Worm (Caenorhabditis elegans) whole organism, L3 larva: ENCODE results near the gene mip-1.

Source experiments
- R02D3.7 ChIP-seq: fragments of 150-350 bp; optimal IDR thresholded peaks from 2 replicates; lab custom pipeline; 2014; ENCODE audit warnings: missing biosample characterization, missing genetic modification characterization
- ZK546.5 ChIP-seq: sonication (generic microtip); optimal IDR thresholded peaks from 2 replicates; lab custom pipeline; 2017; ENCODE audit warnings: missing biosample characterization, missing genetic modification characterization
- aly-2 ChIP-seq: fragments of 150-350 bp; optimal IDR thresholded peaks from 2 replicates; lab custom pipeline; 2014; ENCODE audit warnings: missing biosample characterization, missing genetic modification characterization
- ama-1 ChIP-seq: fragments of 150-350 bp; optimal IDR thresholded peaks from 2 replicates; lab custom pipeline; 2018
- ceh-16 ChIP-seq: sonication (generic microtip); optimal IDR thresholded peaks from 2 replicates; lab custom pipeline; 2017; ENCODE audit warnings: missing biosample characterization, missing genetic modification characterization
- ceh-28 ChIP-seq: fragments of 150-350 bp; optimal IDR thresholded peaks from 2 replicates; lab custom pipeline; 2014; ENCODE audit warnings: missing biosample characterization, missing genetic modification reagents, missing genetic modification characterization
- ceh-82 ChIP-seq: fragments of 150-350 bp; optimal IDR thresholded peaks from 2 replicates; lab custom pipeline; 2014; ENCODE audit warnings: missing biosample characterization, missing genetic modification characterization
- ceh-9 ChIP-seq: sonication (generic microtip); optimal IDR thresholded peaks from 2 replicates; lab custom pipeline; 2018; ENCODE audit warnings: missing biosample characterization, missing genetic modification characterization
- daf-12 ChIP-seq: fragments of 150-350 bp; optimal IDR thresholded peaks from 2 replicates; lab custom pipeline; 2014; ENCODE audit warnings: missing biosample characterization, missing genetic modification reagents, missing genetic modification characterization
- egl-27 ChIP-seq: sonication (generic microtip); optimal IDR thresholded peaks from 4 replicates; lab custom pipeline; 2017; ENCODE audit warnings: missing biosample characterization, missing genetic modification reagents, missing genetic modification characterization
- egl-5 ChIP-seq: fragments of 150-350 bp; optimal IDR thresholded peaks from 2 replicates; lab custom pipeline; 2017; ENCODE audit warnings: missing biosample characterization, missing genetic modification reagents, missing genetic modification characterization, inconsistent platforms
- elt-1 ChIP-seq: fragments of 150-350 bp; optimal IDR thresholded peaks from 2 replicates; lab custom pipeline; 2014; ENCODE audit warnings: missing biosample characterization, missing genetic modification characterization
- elt-2 ChIP-seq: sonication (generic microtip); optimal IDR thresholded peaks from 2 replicates; lab custom pipeline; 2016; ENCODE audit warnings: missing genetic modification reagents, mild to moderate bottlenecking, missing genetic modification characterization, missing compliant biosample characterization
- elt-3 ChIP-seq, 3 experiments: fragments of 150-350 bp in 1 of 3; sonication (generic microtip) in 2 of 3; optimal IDR thresholded peaks; 2 replicates in 2 of 3; 4 replicates in 1 of 3; lab custom pipeline; 2014 to 2017; ENCODE audit warnings: missing biosample characterization in 3 of 3, missing genetic modification characterization in 3 of 3
- eor-1 ChIP-seq, 2 experiments: fragments of 150-350 bp; optimal IDR thresholded peaks; 2 replicates each; lab custom pipeline; 2014 to 2018; ENCODE audit warnings: missing biosample characterization in 2 of 2, missing genetic modification characterization in 2 of 2
- fkh-10 ChIP-seq: sonication (generic microtip); optimal IDR thresholded peaks from 2 replicates; lab custom pipeline; 2017; ENCODE audit warnings: missing biosample characterization, missing genetic modification reagents, missing genetic modification characterization
- fkh-2 ChIP-seq: fragments of 150-350 bp; optimal IDR thresholded peaks from 2 replicates; lab custom pipeline; 2014; ENCODE audit warnings: missing biosample characterization, missing genetic modification reagents, missing genetic modification characterization
- fos-1 ChIP-seq: fragments of 150-350 bp; optimal IDR thresholded peaks from 2 replicates; lab custom pipeline; 2014; ENCODE audit warnings: missing biosample characterization, missing genetic modification characterization
- hmg-11 ChIP-seq: sonication (generic microtip); optimal IDR thresholded peaks from 2 replicates; lab custom pipeline; 2016; ENCODE audit warnings: missing genetic modification characterization, missing compliant biosample characterization
- jun-1 ChIP-seq: fragments of 150-350 bp; optimal IDR thresholded peaks from 2 replicates; lab custom pipeline; 2014; ENCODE audit warnings: missing biosample characterization, missing genetic modification reagents, missing genetic modification characterization
- lin-15B ChIP-seq: fragments of 150-350 bp; optimal IDR thresholded peaks from 2 replicates; lab custom pipeline; 2014; ENCODE audit warnings: missing biosample characterization, missing genetic modification characterization
- lin-39 ChIP-seq: fragments of 150-350 bp; optimal IDR thresholded peaks from 2 replicates; lab custom pipeline; 2018; ENCODE audit warnings: missing biosample characterization, missing genetic modification reagents, missing genetic modification characterization
- lsy-12 ChIP-seq: sonication (generic microtip); optimal IDR thresholded peaks from 2 replicates; lab custom pipeline; 2016; ENCODE audit warnings: mild to moderate bottlenecking, missing genetic modification characterization, missing compliant biosample characterization
- mdl-1 ChIP-seq: fragments of 150-350 bp; optimal IDR thresholded peaks from 2 replicates; lab custom pipeline; 2014; ENCODE audit warnings: missing biosample characterization, missing genetic modification characterization
- mml-1 ChIP-seq: fragments of 150-350 bp; sonication (generic microtip); optimal IDR thresholded peaks from 3 replicates; lab custom pipeline; 2014; ENCODE audit warnings: missing biosample characterization, missing genetic modification characterization
- nfya-1 ChIP-seq: sonication (generic microtip); optimal IDR thresholded peaks from 2 replicates; lab custom pipeline; 2017; ENCODE audit warnings: missing genetic modification characterization, mild to moderate bottlenecking, missing compliant biosample characterization, antibody characterized with exemption, moderate library complexity; ENCODE audit not compliant: insufficient read depth
- nhr-11 ChIP-seq: fragments of 150-350 bp; optimal IDR thresholded peaks from 2 replicates; lab custom pipeline; 2014; ENCODE audit warnings: missing biosample characterization, missing genetic modification characterization
- nhr-12 ChIP-seq: fragments of 150-350 bp; optimal IDR thresholded peaks from 2 replicates; lab custom pipeline; 2014; ENCODE audit warnings: missing biosample characterization, missing genetic modification characterization
- nhr-23 ChIP-seq: fragments of 150-350 bp; optimal IDR thresholded peaks from 2 replicates; lab custom pipeline; 2014; ENCODE audit warnings: missing biosample characterization, missing genetic modification reagents, missing genetic modification characterization
- nhr-237 ChIP-seq: fragments of 150-350 bp; optimal IDR thresholded peaks from 2 replicates; lab custom pipeline; 2014; ENCODE audit warnings: missing biosample characterization, missing genetic modification characterization
- nhr-25 ChIP-seq: sonication (generic microtip); optimal IDR thresholded peaks from 2 replicates; lab custom pipeline; 2017; ENCODE audit warnings: missing biosample characterization, missing genetic modification characterization
- nhr-28 ChIP-seq: fragments of 150-350 bp; optimal IDR thresholded peaks from 2 replicates; lab custom pipeline; 2014; ENCODE audit warnings: missing biosample characterization, missing genetic modification characterization
- nhr-43 ChIP-seq: sonication (generic microtip); optimal IDR thresholded peaks from 2 replicates; lab custom pipeline; 2016; ENCODE audit warnings: mild to moderate bottlenecking, missing genetic modification characterization, missing compliant biosample characterization; ENCODE audit not compliant: poor library complexity, severe bottlenecking
- nhr-67 ChIP-seq: fragments of 150-350 bp; optimal IDR thresholded peaks from 2 replicates; lab custom pipeline; 2014; ENCODE audit warnings: missing biosample characterization, missing genetic modification characterization
- nhr-76 ChIP-seq: fragments of 150-350 bp; sonication (generic microtip); optimal IDR thresholded peaks from 5 replicates; lab custom pipeline; 2014; ENCODE audit warnings: missing biosample characterization, missing genetic modification characterization
- nhr-77 ChIP-seq: fragments of 150-350 bp; optimal IDR thresholded peaks from 2 replicates; lab custom pipeline; 2014; ENCODE audit warnings: missing biosample characterization, missing genetic modification characterization
- pha-4 ChIP-seq: fragments of 150-350 bp; optimal IDR thresholded peaks from 2 replicates; lab custom pipeline; 2014; ENCODE audit warnings: missing biosample characterization, missing genetic modification reagents, missing genetic modification characterization
- pqm-1 ChIP-seq: fragments of 150-350 bp; optimal IDR thresholded peaks from 2 replicates; lab custom pipeline; 2017; ENCODE audit warnings: missing biosample characterization, missing genetic modification characterization, inconsistent platforms
- sea-2 ChIP-seq: fragments of 150-350 bp; sonication (generic microtip); optimal IDR thresholded peaks from 4 replicates; lab custom pipeline; 2014; ENCODE audit warnings: missing biosample characterization, missing genetic modification reagents, missing genetic modification characterization
- skn-1 ChIP-seq: fragments of 150-350 bp; optimal IDR thresholded peaks from 2 replicates; lab custom pipeline; 2014; ENCODE audit warnings: missing biosample characterization, missing genetic modification characterization
- snpc-4 ChIP-seq: fragments of 150-350 bp; optimal IDR thresholded peaks from 2 replicates; lab custom pipeline; 2014; ENCODE audit warnings: missing biosample characterization, missing genetic modification characterization
- tbx-2 ChIP-seq: sonication (generic microtip); optimal IDR thresholded peaks from 2 replicates; lab custom pipeline; 2016; ENCODE audit warnings: mild to moderate bottlenecking, missing genetic modification characterization, missing compliant biosample characterization
- unc-39 ChIP-seq: sonication (generic microtip); optimal IDR thresholded peaks from 4 replicates; lab custom pipeline; 2017; ENCODE audit warnings: missing biosample characterization, missing genetic modification characterization
- unc-62 ChIP-seq: fragments of 150-350 bp; sonication (generic microtip); optimal IDR thresholded peaks from 4 replicates; lab custom pipeline; 2014; ENCODE audit warnings: missing biosample characterization, missing genetic modification reagents, missing genetic modification characterization
- zag-1 ChIP-seq: fragments of 150-350 bp; optimal IDR thresholded peaks from 2 replicates; lab custom pipeline; 2014; ENCODE audit warnings: missing biosample characterization, missing genetic modification characterization
- ztf-11 ChIP-seq: fragments of 150-350 bp; optimal IDR thresholded peaks from 2 replicates; lab custom pipeline; 2014; ENCODE audit warnings: missing biosample characterization, missing genetic modification characterization
- ztf-4 ChIP-seq: fragments of 150-350 bp; optimal IDR thresholded peaks from 2 replicates; lab custom pipeline; 2014; ENCODE audit warnings: missing biosample characterization, missing genetic modification characterization

Gene mip-1

ce11 chrIII:4754001-4754561 is 38.8 kb upstream of the mip-1 start, which contains the start of the genes rps-0 and rbg-3:
Gene rps-0 (minus strand): TSS chrIII:4754051.
Gene rbg-3 (plus strand): TSS chrIII:4754424.
- peak; percentile 92 for TF ChIP-seq nhr-25 (tag; lab: Kevin White, UChicago)
- no peak for TF ChIP-seq eor-1 (tag; optimal IDR thresholded peaks at IDR 0.05; lab: Kevin White, UChicago)
- TF ChIP-seq nhr-12 = no peak
- no peak for TF ChIP-seq mml-1 (tag; lab: Kevin White, UChicago)
- no peak for TF ChIP-seq ceh-82 (tag; lab: Kevin White, UChicago)
- no peak for TF ChIP-seq nhr-237 (tag; lab: Kevin White, UChicago)
- TF ChIP-seq ztf-11 = no peak
- no peak for TF ChIP-seq ceh-9
- TF ChIP-seq unc-39 (tag; lab: Kevin White, UChicago) = no peak
- TF ChIP-seq lin-39 (tag; lab: Kevin White, UChicago) = peak; percentile 93
- no peak for TF ChIP-seq fos-1 (tag; lab: Kevin White, UChicago)
- TF ChIP-seq hmg-11 (tag; lab: Kevin White, UChicago) = peak; percentile 75
- peak; percentile 41 for TF ChIP-seq ama-1 (lab: Kevin White, UChicago)
- peak; percentile 84 for TF ChIP-seq snpc-4 (tag; lab: Kevin White, UChicago)
- peak; percentile 69 for TF ChIP-seq pqm-1 (tag; lab: Kevin White, UChicago)
- TF ChIP-seq fkh-2 = no peak
- peak; percentile 82 for TF ChIP-seq nhr-43
- peak; percentile 63 for TF ChIP-seq elt-2
- TF ChIP-seq daf-12 = no peak
- peak; percentile 85 for TF ChIP-seq egl-5 (tag; lab: Kevin White, UChicago)
- no peak for TF ChIP-seq nhr-28 (tag; lab: Kevin White, UChicago)
- peak in 1 of 3 experiments; percentile 23 for TF ChIP-seq elt-3 (tag; optimal IDR thresholded peaks at IDR 0.05; lab: Kevin White, UChicago)
- TF ChIP-seq pha-4 = peak; percentile 97
- no peak for TF ChIP-seq sea-2 (GFP tag; lab: Kevin White, UChicago)
- peak; percentile 96 for TF ChIP-seq nhr-23 (tag; lab: Kevin White, UChicago)
- TF ChIP-seq aly-2 (tag; lab: Kevin White, UChicago) = no peak
- no peak for TF ChIP-seq mdl-1 (tag; lab: Kevin White, UChicago)
- peak; percentile 27 for TF ChIP-seq elt-1 (tag; lab: Kevin White, UChicago)
- peak; percentile 86 for TF ChIP-seq lsy-12 (tag; lab: Kevin White, UChicago)
- TF ChIP-seq ztf-4 (tag; lab: Kevin White, UChicago) = no peak
- TF ChIP-seq nhr-67 = no peak
- TF ChIP-seq unc-62 (GFP tag; lab: Kevin White, UChicago) = peak; percentile 53
- peak; percentile 86 for TF ChIP-seq jun-1 (tag; lab: Kevin White, UChicago)
- TF ChIP-seq fkh-10 = peak; percentile 38
- no peak for TF ChIP-seq nhr-76
- peak; percentile 46 for TF ChIP-seq nhr-77 (tag; lab: Kevin White, UChicago)
- TF ChIP-seq ceh-28 = peak; percentile 81
- TF ChIP-seq ceh-16 = no peak
- TF ChIP-seq egl-27 (tag; lab: Kevin White, UChicago) = peak; percentile 51
- TF ChIP-seq tbx-2 = peak; percentile 66
- peak; percentile 29 for TF ChIP-seq ZK546.5
- peak; percentile 64 for TF ChIP-seq nhr-11 (tag; lab: Kevin White, UChicago)
- TF ChIP-seq R02D3.7 (tag; lab: Kevin White, UChicago) = peak; percentile 99
- TF ChIP-seq zag-1 (tag; lab: Kevin White, UChicago) = peak; percentile 13
- peak; percentile 62 for TF ChIP-seq skn-1 (tag; lab: Kevin White, UChicago)
- peak; percentile 96 for TF ChIP-seq nfya-1
- TF ChIP-seq lin-15B (tag; lab: Kevin White, UChicago) = peak; percentile 97
